Worm (Caenorhabditis elegans) whole organism, mixed stage, embryonic: ENCODE results near the gene srx-115.

Experiments
- drap-1 ChIP-seq: fragments of 200-800 bp; sonication (Bioruptor generic); optimal IDR thresholded peaks from 3 replicates; lab custom pipeline; 2018; ENCODE audit warnings: mild to moderate bottlenecking, missing genetic modification characterization, missing compliant biosample characterization
- lsy-2 ChIP-seq: fragments of 150-350 bp; optimal IDR thresholded peaks from 2 replicates; lab custom pipeline; 2014; ENCODE audit warnings: missing biosample characterization, missing genetic modification characterization
- nhr-28 ChIP-seq: fragments of 150-350 bp; optimal IDR thresholded peaks from 2 replicates; lab custom pipeline; 2014; ENCODE audit warnings: missing biosample characterization, missing genetic modification characterization

ce11 chrV:8745858-8746257 lies 25.8 kb upstream of the srx-115 start, which contains the start of gene B0507.6:
- no peak for TF ChIP-seq drap-1
- TF ChIP-seq lsy-2 (tag; lab: Kevin White, UChicago), result no peak
- no peak for TF ChIP-seq nhr-28 (tag; lab: Kevin White, UChicago)
